Fruit fly (Drosophila melanogaster): Measurements from ENCODE around the gene AlaRS-m.
A peak's percentile ranks its signal among the peaks of the same experiment; 100 is the strongest.

The AlaRS-m gene

dm6 chr3L:5180179-5180578, 34.3 kb downstream of the AlaRS-m start:
- TF ChIP-seq CG6163 (GFP tag; IDR thresholded peaks at IDR 0.05) (0 out of 3 replicates have a peak, but pooled peaks have one; percentile 34), CG34406 (GFP tag; optimal IDR thresholded peaks at IDR 0.05) (peak; percentile 5), Eip78C (GFP tag) (peak; percentile 69), eg (GFP tag; IDR thresholded peaks at IDR 0.05) (0 out of 3 replicates have a peak, but pooled peaks have one; percentile 15), fkh (GFP tag; optimal IDR thresholded peaks at IDR 0.05) (peak; percentile 89), vri (GFP tag; optimal IDR thresholded peaks at IDR 0.05) (peak; percentile 39), CG3032 (tag; optimal IDR thresholded peaks at IDR 0.05) (no peak), CG7368 (GFP tag; optimal IDR thresholded peaks at IDR 0.05) (no peak), CG31627 (GFP tag; optimal IDR thresholded peaks at IDR 0.05) (no peak)

DNA sequence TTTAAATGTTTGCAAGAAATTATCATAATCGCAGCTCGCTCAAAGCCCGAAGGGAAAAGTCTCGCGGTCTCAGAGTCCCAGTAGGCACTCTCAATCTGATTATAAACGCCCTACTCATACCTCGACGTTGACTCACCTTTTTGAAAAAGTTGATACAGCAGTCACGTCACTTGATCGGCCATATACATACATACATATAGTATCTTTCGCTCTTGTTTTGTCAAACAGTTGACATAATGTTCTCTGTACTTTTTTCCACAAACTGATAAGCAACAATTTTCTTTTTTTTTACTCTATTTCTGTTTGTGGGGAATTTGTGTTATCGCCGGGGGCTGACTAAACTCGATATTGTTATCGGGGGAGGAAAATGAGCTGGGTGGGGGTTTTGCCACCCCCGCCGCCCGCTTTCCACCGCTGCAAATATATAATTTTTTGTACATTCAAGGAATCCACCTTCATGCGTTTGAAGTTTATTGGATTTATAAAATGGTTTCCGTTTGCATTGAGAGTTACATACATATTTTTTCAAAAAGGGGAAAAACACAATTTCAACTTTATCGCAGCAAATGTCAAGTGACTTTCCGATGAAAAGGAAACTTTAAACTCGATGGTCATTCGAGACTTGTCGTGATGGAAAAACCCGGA, 35.2 kb downstream of the AlaRS-m start:
- TF ChIP-seq CG3919 (GFP tag; optimal IDR thresholded peaks at IDR 0.05), result no peak
- TF ChIP-seq vri (GFP tag; optimal IDR thresholded peaks at IDR 0.05), result peak; percentile 87
- TF ChIP-seq ss (GFP tag; optimal IDR thresholded peaks at IDR 0.05), result no peak
- TF ChIP-seq Eip78C (GFP tag), result peak; percentile 19
- TF ChIP-seq fkh (GFP tag; optimal IDR thresholded peaks at IDR 0.05), result peak; percentile 17
- TF ChIP-seq net (GFP tag; optimal IDR thresholded peaks at IDR 0.05), result no peak

DNA sequence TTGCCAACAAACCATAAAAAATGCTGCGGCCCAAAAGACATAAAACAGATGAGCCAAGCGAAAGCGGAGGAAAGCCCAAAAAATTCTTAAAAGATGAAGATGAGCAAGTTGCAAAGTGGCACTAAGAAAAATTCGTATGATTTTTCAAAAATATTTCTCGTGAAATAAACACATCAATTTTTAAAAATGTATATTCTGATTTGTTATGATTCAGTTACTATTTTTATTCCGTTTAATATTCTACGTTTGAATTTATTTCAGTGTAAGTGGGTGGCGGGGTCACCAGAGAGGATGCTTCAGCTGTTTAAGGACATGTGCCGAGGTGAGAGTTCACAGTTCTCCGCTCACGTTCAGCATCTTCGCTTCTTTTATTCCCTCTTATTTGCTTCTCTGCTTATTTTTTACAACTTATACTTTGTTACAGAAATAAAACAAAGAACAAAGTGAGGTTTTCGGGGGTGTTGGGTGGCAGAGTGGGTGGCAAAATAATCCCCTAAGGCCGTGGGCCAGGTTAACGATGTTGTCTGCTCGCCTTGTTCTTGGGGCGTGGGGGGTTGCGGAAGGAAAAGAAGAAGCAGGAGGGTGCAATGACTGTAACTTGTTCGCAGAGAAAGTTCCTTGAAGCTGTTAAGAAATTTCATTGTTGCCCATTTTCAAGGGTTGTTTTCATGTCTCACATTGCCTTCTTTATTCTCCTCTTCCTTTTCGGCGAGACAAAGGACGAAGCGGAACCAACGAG, 36.5 kb downstream of the AlaRS-m start:
- TF ChIP-seq CG16779 (tag; optimal IDR thresholded peaks at IDR 0.05), result no peak
- TF ChIP-seq CG7368 (GFP tag; optimal IDR thresholded peaks at IDR 0.05), result peak; percentile 3
- no peak for TF ChIP-seq Lpt (GFP tag; optimal IDR thresholded peaks at IDR 0.05)
- TF ChIP-seq pdm3 (GFP tag; optimal IDR thresholded peaks at IDR 0.05), result peak; percentile 40
- TF ChIP-seq eg (GFP tag; IDR thresholded peaks at IDR 0.05), result 0 out of 3 replicates have a peak, but pooled peaks have one; percentile 28
- peak; percentile 53 for TF ChIP-seq topi (GFP tag; optimal IDR thresholded peaks at IDR 0.05)
- peak; percentile 20 for TF ChIP-seq Ets96B (tag; optimal IDR thresholded peaks at IDR 0.05)
- TF ChIP-seq net (GFP tag; optimal IDR thresholded peaks at IDR 0.05), result peak; percentile 10
- peak; percentile 44 for TF ChIP-seq CG8319 (GFP tag; optimal IDR thresholded peaks at IDR 0.05)
- peak; percentile 30 for TF ChIP-seq Hr39 (GFP tag; optimal IDR thresholded peaks at IDR 0.05)
- peak; percentile 7 for TF ChIP-seq cyc (GFP tag; optimal IDR thresholded peaks at IDR 0.05)
- peak; percentile 11 for TF ChIP-seq CG11902 (GFP tag; optimal IDR thresholded peaks at IDR 0.05)
- peak in 1 of 2 experiments; percentile 28 for TF ChIP-seq salr (GFP tag; optimal IDR thresholded peaks at IDR 0.05)
- no peak for TF ChIP-seq Hr38 (GFP tag; optimal IDR thresholded peaks at IDR 0.05)
- peak; percentile 10 for TF ChIP-seq CG6808 (GFP tag; optimal IDR thresholded peaks at IDR 0.05)
- peak; percentile 60 for TF ChIP-seq Met (GFP tag; optimal IDR thresholded peaks at IDR 0.05)
- TF ChIP-seq CG11762 (GFP tag; optimal IDR thresholded peaks at IDR 0.05; ENCODE audit: insufficient read depth), result no peak
- peak; percentile 41 for TF ChIP-seq Sox102F (GFP tag; optimal IDR thresholded peaks at IDR 0.05)
- TF ChIP-seq achi (GFP tag; optimal IDR thresholded peaks at IDR 0.05), result peak; percentile 47
- TF ChIP-seq CG8632 (GFP tag; optimal IDR thresholded peaks at IDR 0.05), result peak; percentile 27
- no peak for TF ChIP-seq CG11294 (GFP tag; IDR thresholded peaks at IDR 0.05)
- no peak for TF ChIP-seq vri (GFP tag; optimal IDR thresholded peaks at IDR 0.05)
- no peak for TF ChIP-seq Sox15 (GFP tag; optimal IDR thresholded peaks at IDR 0.05)
- TF ChIP-seq CG3032 (tag; optimal IDR thresholded peaks at IDR 0.05), result peak; percentile 20
- peak; percentile 45 for TF ChIP-seq OdsH (GFP tag; optimal IDR thresholded peaks at IDR 0.05)
- TF ChIP-seq CG15336 (GFP tag; IDR thresholded peaks at IDR 0.05), result peak; percentile 33; the same call in 1 of the 2 replicates
- TF ChIP-seq CG8119 (GFP tag; IDR thresholded peaks at IDR 0.05), result 0 out of 3 replicates have a peak, but pooled peaks have one; percentile 21
- TF ChIP-seq fd59A (GFP tag; optimal IDR thresholded peaks at IDR 0.05), result no peak
- peak; percentile 16 for TF ChIP-seq Ets21C (GFP tag; optimal IDR thresholded peaks at IDR 0.05)
- TF ChIP-seq CG1621 (tag; optimal IDR thresholded peaks at IDR 0.05), result no peak
- TF ChIP-seq CG6276 (GFP tag; optimal IDR thresholded peaks at IDR 0.05), result no peak
- peak; percentile 23 for TF ChIP-seq lz (GFP tag; optimal IDR thresholded peaks at IDR 0.05)
- peak; percentile 35 for TF ChIP-seq acj6 (GFP tag; optimal IDR thresholded peaks at IDR 0.05)
- peak; percentile 26 for TF ChIP-seq CG34406 (GFP tag; optimal IDR thresholded peaks at IDR 0.05)
- no peak for TF ChIP-seq fkh (GFP tag; optimal IDR thresholded peaks at IDR 0.05)
- peak; percentile 29 for TF ChIP-seq spab (GFP tag; optimal IDR thresholded peaks at IDR 0.05)
- no peak for TF ChIP-seq CG9139 (GFP tag; optimal IDR thresholded peaks at IDR 0.05)
- TF ChIP-seq CG3919 (GFP tag; optimal IDR thresholded peaks at IDR 0.05), result peak; percentile 36
- peak; percentile 32 for TF ChIP-seq Eip75B (GFP tag; optimal IDR thresholded peaks at IDR 0.05)
- no peak for TF ChIP-seq dac (GFP tag; optimal IDR thresholded peaks at IDR 0.05)

All from whole organism, prepupa.